Fruit fly (Drosophila melanogaster) whole organism, adult: ENCODE measurements around the gene CG1542.

Experiments
- CG12768 ChIP-seq: fragments of 200-800 bp; sonication (Bioruptor generic); optimal IDR thresholded peaks from 2 replicates; lab custom pipeline; 2017; ENCODE audit warnings: missing biosample characterization, missing genetic modification characterization, mild to moderate bottlenecking, moderate library complexity, missing genetic modification reagents
- CG14711 ChIP-seq: fragments of 200-800 bp; sonication (Bioruptor generic); optimal IDR thresholded peaks from 2 replicates; lab custom pipeline; 2018; ENCODE audit warnings: missing biosample characterization, mild to moderate bottlenecking, missing genetic modification characterization, moderate library complexity
- CG1620 ChIP-seq: fragments of 200-800 bp; sonication (Bioruptor generic); optimal IDR thresholded peaks from 2 replicates; lab custom pipeline; 2016; ENCODE audit warnings: missing biosample characterization, missing genetic modification characterization
- CG5204 ChIP-seq: fragments of 200-800 bp; sonication (Bioruptor generic); optimal IDR thresholded peaks from 2 replicates; lab custom pipeline; 2016; ENCODE audit warnings: missing biosample characterization, missing genetic modification characterization
- CG7101 ChIP-seq: fragments of 200-800 bp; sonication (Bioruptor generic); optimal IDR thresholded peaks from 2 replicates; lab custom pipeline; 2018; ENCODE audit warnings: missing biosample characterization, mild to moderate bottlenecking, missing genetic modification characterization, moderate library complexity
- Clk ChIP-seq: fragments of 200-800 bp; sonication (Bioruptor generic); optimal IDR thresholded peaks from 2 replicates; lab custom pipeline; 2017; ENCODE audit warnings: missing biosample characterization, missing genetic modification characterization
- Crg-1 ChIP-seq: fragments of 200-800 bp; sonication (Bioruptor generic); optimal IDR thresholded peaks from 2 replicates; lab custom pipeline; 2016; ENCODE audit warnings: missing biosample characterization, missing genetic modification characterization
- Mnt ChIP-seq: fragments of 200-800 bp; sonication (Bioruptor generic); optimal IDR thresholded peaks from 2 replicates; lab custom pipeline; 2016; ENCODE audit warnings: missing biosample characterization, mild to moderate bottlenecking, missing genetic modification characterization
- cic ChIP-seq: fragments of 200-800 bp; sonication (Bioruptor generic); optimal IDR thresholded peaks from 2 replicates; lab custom pipeline; 2017; ENCODE audit warnings: missing biosample characterization, mild to moderate bottlenecking, missing genetic modification characterization, moderate library complexity
- cnc ChIP-seq, 2 experiments: fragments of >200 bp; optimal IDR thresholded peaks; 2 replicates each; lab custom pipeline; 2017
- kay ChIP-seq: fragments of 200-800 bp; sonication (Bioruptor generic); peaks from one replicate; lab custom pipeline; 2016; ENCODE audit warnings: missing biosample characterization, missing genetic modification characterization, borderline replicate concordance
- ovo ChIP-seq: fragments of 200-800 bp; sonication (Bioruptor generic); optimal IDR thresholded peaks from 2 replicates; lab custom pipeline; 2016; ENCODE audit warnings: missing biosample characterization, missing genetic modification characterization
- pad ChIP-seq: fragments of 200-800 bp; sonication (Bioruptor generic); optimal IDR thresholded peaks from 3 replicates; lab custom pipeline; 2017; ENCODE audit warnings: missing biosample characterization, missing genetic modification characterization, mild to moderate bottlenecking, moderate library complexity, missing genetic modification reagents
- tj ChIP-seq: fragments of 200-800 bp; sonication (Bioruptor generic); optimal IDR thresholded peaks from 3 replicates; lab custom pipeline; 2017; ENCODE audit warnings: missing biosample characterization, mild to moderate bottlenecking, missing genetic modification characterization, moderate library complexity

DNA sequence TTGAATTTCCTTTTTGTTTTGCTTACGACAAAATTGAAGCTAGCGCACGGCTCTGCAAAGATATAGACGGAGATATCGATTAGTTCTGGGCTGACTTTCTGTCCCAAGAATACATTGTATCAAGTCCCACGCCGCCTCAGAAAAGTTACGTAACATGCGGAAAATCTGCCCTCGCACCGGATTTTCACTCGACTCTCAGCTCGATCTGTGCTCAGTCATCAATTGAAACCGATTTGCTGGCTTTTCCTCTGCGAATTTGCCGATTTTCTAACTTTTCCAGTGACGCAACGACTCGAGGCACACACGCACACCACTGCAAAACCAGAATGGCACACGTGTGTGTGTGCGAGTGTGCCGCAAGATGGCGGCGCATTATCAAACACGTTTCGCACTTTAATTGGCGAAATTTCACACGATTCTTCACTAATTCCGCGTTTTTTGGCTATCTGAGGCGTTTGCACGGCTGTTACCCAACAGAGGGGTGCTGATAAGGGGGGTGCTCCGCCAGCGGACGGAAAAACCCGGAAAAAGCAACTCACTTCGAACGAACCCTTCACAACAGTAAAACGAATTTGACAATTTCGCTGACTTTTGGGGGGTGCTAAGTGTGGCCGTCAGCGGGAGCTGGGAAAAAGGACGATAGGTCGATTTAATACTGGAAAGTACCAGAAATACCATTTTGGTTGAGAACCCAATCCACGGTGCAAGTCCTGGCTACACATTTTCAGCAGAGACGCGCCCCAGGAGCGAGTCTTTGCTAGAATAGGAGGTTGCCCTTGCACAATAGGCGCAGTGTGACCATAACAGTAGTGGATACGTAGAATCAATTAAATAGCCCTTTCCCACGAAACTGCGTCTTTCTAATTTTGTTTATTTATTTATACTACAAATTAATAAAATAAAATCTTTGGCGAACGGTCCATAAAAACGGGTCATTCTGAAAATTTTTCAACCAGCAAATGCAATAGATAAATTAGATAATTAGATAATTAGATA lies 6.0 kb downstream of the CG1542 start, which contains the start of gene ATPsynC:
- TF ChIP-seq cic = peak; percentile 69
- peak; percentile 90 for TF ChIP-seq Mnt (GFP tag; lab: Kevin White, UChicago)
- TF ChIP-seq kay (GFP tag; lab: Kevin White, UChicago) = no peak
- TF ChIP-seq CG1620 (GFP tag; lab: Kevin White, UChicago) = peak; percentile 40
- peak; percentile 67 for TF ChIP-seq tj
- TF ChIP-seq CG7101 (tag; lab: Kevin White, UChicago) = peak; percentile 60
- TF ChIP-seq cnc (optimal IDR thresholded peaks at IDR 0.05; lab: Kevin White, UChicago) = no peak
- no peak for TF ChIP-seq Clk (GFP tag; lab: Kevin White, UChicago)
- TF ChIP-seq pad = peak; percentile 49
- TF ChIP-seq ovo (GFP tag; lab: Kevin White, UChicago) = no peak
- no peak for TF ChIP-seq CG5204 (GFP tag; lab: Kevin White, UChicago)
- peak; percentile 9 for TF ChIP-seq CG14711 (tag; lab: Kevin White, UChicago)
- TF ChIP-seq Crg-1 (GFP tag; lab: Kevin White, UChicago) = peak; percentile 16
- peak; percentile 67 for TF ChIP-seq CG12768 (GFP tag; lab: Kevin White, UChicago)
